Fruit fly (Drosophila melanogaster): ENCODE data around the gene rdgC.

rdgC gene

DNA sequence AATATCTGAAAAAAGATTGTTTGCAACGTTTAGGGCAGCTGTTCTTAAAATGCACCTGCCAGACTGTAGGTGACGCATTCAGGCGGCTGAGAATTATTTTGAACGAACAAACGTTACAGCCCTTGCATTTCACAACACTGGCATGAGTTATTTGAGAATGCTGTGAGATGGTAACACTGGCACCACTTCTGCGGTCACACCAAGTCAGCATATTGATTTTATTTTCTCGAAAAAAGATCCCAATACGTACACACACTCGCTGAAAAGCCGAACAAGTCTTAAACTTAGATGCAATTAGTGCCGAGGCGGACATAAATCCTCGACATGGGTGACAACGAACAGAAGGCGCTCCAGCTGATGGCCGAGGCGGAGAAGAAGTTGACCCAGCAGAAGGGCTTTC, 65.6 kb downstream of the rdgC start, which contains the start of gene alphaSnap (continued):
- no peak for TF ChIP-seq bcd (GFP tag; optimal IDR thresholded peaks at IDR 0.05)
- peak; percentile 38 for TF ChIP-seq CG3407 (GFP tag; optimal IDR thresholded peaks at IDR 0.05)
- TF ChIP-seq vnd (GFP tag; IDR thresholded peaks at IDR 0.05; ENCODE audit: partially characterized antibody) = no peak
- TF ChIP-seq CG17912 (GFP tag; optimal IDR thresholded peaks at IDR 0.05) = no peak
- TF ChIP-seq Doc2 (GFP tag; IDR thresholded peaks at IDR 0.05) = no peak
- TF ChIP-seq CG9215 (GFP tag; IDR thresholded peaks at IDR 0.05) = no peak
- peak; percentile 7 for TF ChIP-seq CG9437 (GFP tag; optimal IDR thresholded peaks at IDR 0.05)
- peak; percentile 90 for TF ChIP-seq Med (GFP tag)
- no peak for TF ChIP-seq Sox102F (GFP tag; optimal IDR thresholded peaks at IDR 0.05)
- peak; percentile 2 for TF ChIP-seq wek (GFP tag; optimal IDR thresholded peaks at IDR 0.05)
- TF ChIP-seq ewg (GFP tag; optimal IDR thresholded peaks at IDR 0.05) = no peak
- no peak for TF ChIP-seq TFAM (GFP tag; optimal IDR thresholded peaks at IDR 0.05)
- no peak for TF ChIP-seq Awh (GFP tag; IDR thresholded peaks at IDR 0.05)
- peak; percentile 33 for TF ChIP-seq PHDP (tag; optimal IDR thresholded peaks at IDR 0.05)
- TF ChIP-seq ERR (GFP tag; optimal IDR thresholded peaks at IDR 0.05) = peak; percentile 30
- no peak for TF ChIP-seq Hr39 (optimal IDR thresholded peaks at IDR 0.05)
- no peak for TF ChIP-seq CG3163 (GFP tag; optimal IDR thresholded peaks at IDR 0.05)
- TF ChIP-seq CG2129 (GFP tag; IDR thresholded peaks at IDR 0.05; ENCODE audit: partially characterized antibody) = no peak
- TF ChIP-seq wdn (GFP tag; IDR thresholded peaks at IDR 0.05) = no peak
- TF ChIP-seq NC2α (GFP tag; optimal IDR thresholded peaks at IDR 0.05) = no peak
- TF ChIP-seq ab (GFP tag; optimal IDR thresholded peaks at IDR 0.05) = no peak
- TF ChIP-seq CG16779 (GFP tag; IDR thresholded peaks at IDR 0.05) = no peak; the same call in 1 of the 2 replicates
- TF ChIP-seq CG10654 (GFP tag; optimal IDR thresholded peaks at IDR 0.05) = no peak
- no peak for TF ChIP-seq sc (optimal IDR thresholded peaks at IDR 0.05)
- peak; percentile 37 for TF ChIP-seq sc (GFP tag; optimal IDR thresholded peaks at IDR 0.05)
- TF ChIP-seq otp (GFP tag; IDR thresholded peaks at IDR 0.05) = no peak
- TF ChIP-seq kah (GFP tag; optimal IDR thresholded peaks at IDR 0.05) = no peak
- TF ChIP-seq CG15479 (GFP tag; optimal IDR thresholded peaks at IDR 0.05) = no peak
- TF ChIP-seq CG2889 (GFP tag; IDR thresholded peaks at IDR 0.05) = no peak
- no peak for TF ChIP-seq slou (GFP tag; optimal IDR thresholded peaks at IDR 0.05)
- peak; percentile 6 for TF ChIP-seq Bdp1 (GFP tag; optimal IDR thresholded peaks at IDR 0.05)
- TF ChIP-seq CG34376 (GFP tag; optimal IDR thresholded peaks at IDR 0.05) = no peak
- no peak for TF ChIP-seq CG16863 (GFP tag; optimal IDR thresholded peaks at IDR 0.05)
- TF ChIP-seq CG13296 (GFP tag; optimal IDR thresholded peaks at IDR 0.05) = no peak
- no peak for TF ChIP-seq Fer3 (tag; optimal IDR thresholded peaks at IDR 0.05)
- no peak for TF ChIP-seq psq (GFP tag; optimal IDR thresholded peaks at IDR 0.05)
- TF ChIP-seq jigr1 (GFP tag; IDR thresholded peaks at IDR 0.05) = no peak
- peak; percentile 83 for TF ChIP-seq MBD-R2 (GFP tag; IDR thresholded peaks at IDR 0.05)
- TF ChIP-seq Ravus (GFP tag; IDR thresholded peaks at IDR 0.05) = no peak
- TF ChIP-seq Dp (GFP tag; optimal IDR thresholded peaks at IDR 0.05) = peak; percentile 78
- TF ChIP-seq Antp (GFP tag; optimal IDR thresholded peaks at IDR 0.05) = peak; percentile 41
- 0 out of 3 replicates have a peak, but pooled peaks have one; percentile 9 for TF ChIP-seq zfh1 (GFP tag; IDR thresholded peaks at IDR 0.05)
- TF ChIP-seq hbn (GFP tag; IDR thresholded peaks at IDR 0.05; ENCODE audit: partially characterized antibody) = peak; percentile 46; the same call in 1 of the 2 replicates
- TF ChIP-seq CG7928 (GFP tag; optimal IDR thresholded peaks at IDR 0.05) = no peak
- TF ChIP-seq CG17186 (GFP tag; optimal IDR thresholded peaks at IDR 0.05) = peak; percentile 61
- no peak for TF ChIP-seq p53 (GFP tag; optimal IDR thresholded peaks at IDR 0.05)
- no peak for TF ChIP-seq cwo (GFP tag; optimal IDR thresholded peaks at IDR 0.05)
- TF ChIP-seq Nf-YC (tag; optimal IDR thresholded peaks at IDR 0.05) = peak; percentile 16
- no peak for TF ChIP-seq tio (GFP tag; optimal IDR thresholded peaks at IDR 0.05)
- no peak for TF ChIP-seq hkb (optimal IDR thresholded peaks at IDR 0.05)
- no peak; the same call in 1 of the 2 replicates for TF ChIP-seq hkb (GFP tag; IDR thresholded peaks at IDR 0.05)
- peak; percentile 30 for TF ChIP-seq CG13775 (GFP tag; optimal IDR thresholded peaks at IDR 0.05)
- TF ChIP-seq CG12769 (tag; optimal IDR thresholded peaks at IDR 0.05) = no peak

All from whole organism, embryonic.